Worm (Caenorhabditis elegans) whole organism, mixed stage, embryonic: Measurements from ENCODE around the gene ttr-41.

Experiments used
- M03D4.4 ChIP-seq: sonication (generic microtip); optimal IDR thresholded peaks from 2 replicates; lab custom pipeline; 2017; ENCODE audit warnings: mild to moderate bottlenecking, missing genetic modification characterization, missing compliant biosample characterization
- bed-3 ChIP-seq: fragments of 200-800 bp; sonication (Bioruptor generic); optimal IDR thresholded peaks from 3 replicates; lab custom pipeline; 2018; ENCODE audit warnings: mild to moderate bottlenecking, missing genetic modification characterization, moderate library complexity, missing compliant biosample characterization
- blmp-1 ChIP-seq: fragments of 150-350 bp; optimal IDR thresholded peaks from 2 replicates; lab custom pipeline; 2014; ENCODE audit warnings: missing biosample characterization, missing genetic modification characterization
- ceh-39 ChIP-seq: fragments of 150-350 bp; optimal IDR thresholded peaks from 2 replicates; lab custom pipeline; 2014; ENCODE audit warnings: missing biosample characterization, missing genetic modification characterization
- ceh-43 ChIP-seq: fragments of 200-800 bp; sonication (Bioruptor generic); optimal IDR thresholded peaks from 2 replicates; lab custom pipeline; 2018; ENCODE audit warnings: mild to moderate bottlenecking, missing genetic modification characterization, moderate library complexity, missing compliant biosample characterization
- ces-1 ChIP-seq: fragments of 150-350 bp; optimal IDR thresholded peaks from 2 replicates; lab custom pipeline; 2014; ENCODE audit warnings: missing biosample characterization, missing genetic modification reagents, missing genetic modification characterization
- cnd-1 ChIP-seq: fragments of 200-800 bp; sonication (Bioruptor generic); optimal IDR thresholded peaks from 2 replicates; lab custom pipeline; 2018; ENCODE audit warnings: mild to moderate bottlenecking, missing genetic modification characterization, missing compliant biosample characterization
- drap-1 ChIP-seq: fragments of 200-800 bp; sonication (Bioruptor generic); optimal IDR thresholded peaks from 3 replicates; lab custom pipeline; 2018; ENCODE audit warnings: mild to moderate bottlenecking, missing genetic modification characterization, missing compliant biosample characterization
- elt-1 ChIP-seq: sonication (generic microtip); optimal IDR thresholded peaks from 2 replicates; lab custom pipeline; 2017; ENCODE audit warnings: missing genetic modification characterization, mild to moderate bottlenecking, missing compliant biosample characterization, antibody characterized with exemption, moderate library complexity, borderline replicate concordance; ENCODE audit not compliant: insufficient read depth
- elt-3 ChIP-seq: fragments of 150-350 bp; optimal IDR thresholded peaks from 2 replicates; lab custom pipeline; 2014; ENCODE audit warnings: missing biosample characterization, missing genetic modification characterization
- flh-1 ChIP-seq: fragments of 200-800 bp; sonication (Bioruptor generic); optimal IDR thresholded peaks from 2 replicates; lab custom pipeline; 2018; ENCODE audit warnings: mild to moderate bottlenecking, missing genetic modification characterization, moderate library complexity, missing compliant biosample characterization
- ham-2 ChIP-seq: fragments of 200-800 bp; sonication (Bioruptor generic); optimal IDR thresholded peaks from 2 replicates; lab custom pipeline; 2018; ENCODE audit warnings: mild to moderate bottlenecking, missing genetic modification characterization, missing compliant biosample characterization
- hlh-1 ChIP-seq: fragments of 150-350 bp; optimal IDR thresholded peaks from 2 replicates; lab custom pipeline; 2014; ENCODE audit warnings: missing biosample characterization, missing genetic modification reagents, missing genetic modification characterization
- lin-13 ChIP-seq: fragments of 150-350 bp; optimal IDR thresholded peaks from 2 replicates; lab custom pipeline; 2014; ENCODE audit warnings: missing biosample characterization, missing genetic modification characterization
- lin-32 ChIP-seq: fragments of 200-800 bp; sonication (Bioruptor generic); optimal IDR thresholded peaks from 2 replicates; lab custom pipeline; 2018; ENCODE audit warnings: mild to moderate bottlenecking, missing genetic modification characterization, missing compliant biosample characterization
- lsy-2 ChIP-seq: fragments of 150-350 bp; optimal IDR thresholded peaks from 2 replicates; lab custom pipeline; 2014; ENCODE audit warnings: missing biosample characterization, missing genetic modification characterization
- mep-1 ChIP-seq: fragments of 150-350 bp; optimal IDR thresholded peaks from 2 replicates; lab custom pipeline; 2017; ENCODE audit warnings: missing biosample characterization, missing genetic modification reagents, missing genetic modification characterization, inconsistent platforms
- mls-2 ChIP-seq: sonication (generic microtip); optimal IDR thresholded peaks from 2 replicates; lab custom pipeline; 2016; ENCODE audit warnings: mild to moderate bottlenecking, missing genetic modification characterization, moderate library complexity, missing compliant biosample characterization
- nhr-12 ChIP-seq: fragments of 150-350 bp; optimal IDR thresholded peaks from 2 replicates; lab custom pipeline; 2014; ENCODE audit warnings: missing biosample characterization, missing genetic modification characterization
- nhr-2 ChIP-seq: fragments of 150-350 bp; optimal IDR thresholded peaks from 2 replicates; lab custom pipeline; 2014; ENCODE audit warnings: missing biosample characterization, missing genetic modification characterization
- nhr-237 ChIP-seq: fragments of 150-350 bp; optimal IDR thresholded peaks from 2 replicates; lab custom pipeline; 2014; ENCODE audit warnings: missing biosample characterization, missing genetic modification characterization
- nhr-28 ChIP-seq: fragments of 150-350 bp; optimal IDR thresholded peaks from 2 replicates; lab custom pipeline; 2014; ENCODE audit warnings: missing biosample characterization, missing genetic modification characterization
- nhr-76 ChIP-seq: sonication (generic microtip); optimal IDR thresholded peaks from 2 replicates; lab custom pipeline; 2017; ENCODE audit warnings: missing biosample characterization, missing genetic modification characterization
- pha-4 ChIP-seq: fragments of 150-350 bp; optimal IDR thresholded peaks from 2 replicates; lab custom pipeline; 2018; ENCODE audit warnings: missing biosample characterization, missing genetic modification reagents, missing genetic modification characterization
- sem-2 ChIP-seq: fragments of 200-800 bp; sonication (Bioruptor generic); optimal IDR thresholded peaks from 2 replicates; lab custom pipeline; 2018; ENCODE audit warnings: mild to moderate bottlenecking, missing genetic modification characterization, missing compliant biosample characterization
- sptf-1 ChIP-seq: sonication (generic microtip); optimal IDR thresholded peaks from 2 replicates; lab custom pipeline; 2017; ENCODE audit warnings: mild to moderate bottlenecking, missing genetic modification characterization, moderate library complexity, missing compliant biosample characterization
- tbx-8 ChIP-seq: fragments of 200-800 bp; sonication (Bioruptor generic); optimal IDR thresholded peaks from 2 replicates; lab custom pipeline; 2018; ENCODE audit warnings: mild to moderate bottlenecking, missing genetic modification characterization, moderate library complexity, missing compliant biosample characterization
- unc-120 ChIP-seq: sonication (generic microtip); optimal IDR thresholded peaks from 2 replicates; lab custom pipeline; 2017; ENCODE audit warnings: missing genetic modification characterization, missing compliant biosample characterization; ENCODE audit not compliant: poor library complexity, severe bottlenecking
- unc-39 ChIP-seq: fragments of 150-350 bp; optimal IDR thresholded peaks from 2 replicates; lab custom pipeline; 2014; ENCODE audit warnings: missing biosample characterization, missing genetic modification characterization
- zip-8 ChIP-seq: fragments of 150-350 bp; optimal IDR thresholded peaks from 2 replicates; lab custom pipeline; 2014; ENCODE audit warnings: missing biosample characterization, missing genetic modification characterization
- ztf-11 ChIP-seq: fragments of 150-350 bp; optimal IDR thresholded peaks from 2 replicates; lab custom pipeline; 2014; ENCODE audit warnings: missing biosample characterization, missing genetic modification characterization

ttr-41 gene

DNA sequence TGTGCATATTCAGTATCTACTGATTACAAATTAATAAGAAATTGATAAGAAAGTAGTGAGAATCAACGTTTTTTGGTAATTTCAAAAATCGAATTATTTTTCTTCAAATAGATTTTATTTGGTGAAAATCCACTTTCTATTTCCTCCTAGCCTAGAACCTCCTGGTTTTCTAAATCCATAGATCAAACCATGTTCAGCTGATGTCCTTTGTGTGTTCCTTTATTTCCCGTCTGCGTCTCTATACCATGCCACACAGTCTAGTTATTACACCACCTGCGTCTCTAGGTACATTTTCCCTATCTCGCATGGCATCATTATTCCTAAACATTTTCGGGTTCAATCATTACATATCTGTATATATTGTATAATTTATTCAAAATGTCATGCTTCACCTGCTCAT, 34.5 kb downstream of the ttr-41 start, which contains the start of gene F10G7.5:
F10G7.5 (plus strand) TSS at position 286 of the 400 bp plus-strand sequence.
- TF ChIP-seq unc-39 (tag; lab: Kevin White, UChicago), result no peak
- TF ChIP-seq pha-4 (tag; lab: Kevin White, UChicago), result peak; percentile 47
- TF ChIP-seq lsy-2, result no peak

- TF ChIP-seq M03D4.4 (tag; lab: Kevin White, UChicago) (no peak), blmp-1 (tag; lab: Kevin White, UChicago) (no peak), mep-1 (no peak), ztf-11 (no peak)
- TF ChIP-seq, all 35 proteins: peak for 0
Observed at ce11 chrII:4689477-4689876, 38.2 kb downstream of the ttr-41 start, which contains the start of gene F10G7.12. F10G7.12 (plus strand) TSS chrII:4689777.

DNA sequence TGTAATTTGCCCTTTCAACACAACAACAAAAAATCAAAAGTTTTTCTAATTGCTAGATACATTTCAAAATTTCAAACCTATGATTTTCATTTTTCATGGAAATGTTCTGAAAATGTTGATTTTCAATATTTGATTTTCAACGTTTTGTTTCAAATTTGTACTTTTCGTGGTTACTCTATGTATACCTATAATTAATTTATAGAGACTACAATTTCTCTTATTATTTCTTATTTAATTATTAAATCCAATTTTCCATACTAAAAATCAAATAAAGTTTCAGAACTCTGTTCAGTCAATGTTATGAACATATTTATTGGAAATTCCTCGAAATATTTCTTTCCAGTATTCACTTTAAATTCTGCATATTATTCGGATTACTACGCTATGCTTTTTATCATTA, 40.7 kb downstream of the ttr-41 start, which contains the start of gene sre-39:
sre-39 (plus strand) TSS at position 301 of the 400 bp plus-strand sequence.
- TF ChIP-seq drap-1 (GFP tag; lab: Kevin White, UChicago) (no peak), lin-13 (tag; lab: Kevin White, UChicago) (no peak), hlh-1 (tag; lab: Kevin White, UChicago) (no peak), zip-8 (tag; lab: Kevin White, UChicago) (no peak), ceh-43 (no peak), sem-2 (GFP tag; lab: Kevin White, UChicago) (no peak), ztf-11 (no peak), lin-32 (no peak), ces-1 (GFP tag; lab: Kevin White, UChicago) (no peak), nhr-237 (tag; lab: Kevin White, UChicago) (no peak), bed-3 (GFP tag; lab: Kevin White, UChicago) (no peak)

ce11 chrII:4684852-4685251, 42.8 kb downstream of the ttr-41 start:
- TF ChIP-seq sptf-1 (tag; lab: Kevin White, UChicago) (no peak), elt-1 (tag; lab: Kevin White, UChicago) (no peak), unc-120 (tag; lab: Kevin White, UChicago) (no peak), nhr-2 (tag; lab: Kevin White, UChicago) (no peak), elt-3 (no peak)

DNA sequence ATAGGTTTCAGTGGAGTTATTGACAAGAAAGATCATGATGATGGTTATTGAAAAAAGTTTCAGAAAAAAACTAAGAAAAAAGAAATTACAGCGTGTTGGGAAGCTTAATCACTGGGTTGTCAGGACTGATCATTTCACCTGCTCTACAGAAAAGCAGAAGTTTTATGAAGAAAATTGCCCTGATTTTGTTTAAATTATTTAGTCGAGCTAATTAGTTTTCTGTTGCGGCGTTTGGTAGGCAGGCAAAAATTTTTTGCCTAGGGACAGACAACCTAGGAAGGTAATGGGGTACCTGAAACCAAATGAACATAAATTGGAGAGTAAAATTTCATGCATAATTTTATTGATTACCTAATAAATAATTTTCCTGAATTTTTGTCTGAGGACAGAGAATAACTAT, 44.0 kb downstream of the ttr-41 start, which contains the start of gene sre-40:
sre-40 (minus strand) TSS at position 101 of the 400 bp plus-strand sequence.
- TF ChIP-seq cnd-1 (tag; lab: Kevin White, UChicago) (no peak), hlh-1 (tag; lab: Kevin White, UChicago) (no peak), flh-1 (GFP tag; lab: Kevin White, UChicago) (no peak), tbx-8 (GFP tag; lab: Kevin White, UChicago) (no peak), ceh-39 (tag; lab: Kevin White, UChicago) (no peak), sptf-1 (tag; lab: Kevin White, UChicago) (no peak), ham-2 (no peak), lin-32 (no peak), elt-3 (no peak), nhr-76 (no peak), unc-39 (tag; lab: Kevin White, UChicago) (no peak), ces-1 (GFP tag; lab: Kevin White, UChicago) (no peak), lsy-2 (no peak), nhr-28 (tag; lab: Kevin White, UChicago) (no peak), elt-1 (tag; lab: Kevin White, UChicago) (no peak), ceh-43 (no peak), nhr-237 (tag; lab: Kevin White, UChicago) (no peak), bed-3 (GFP tag; lab: Kevin White, UChicago) (no peak)

ce11 chrII:4681391-4681790, 46.3 kb downstream of the ttr-41 start, which contains the start of gene T05A7.7:
T05A7.7 (minus strand) TSS chrII:4681491.
- TF ChIP-seq nhr-12 (no peak), nhr-2 (tag; lab: Kevin White, UChicago) (no peak), nhr-28 (tag; lab: Kevin White, UChicago) (no peak), mls-2 (tag; lab: Kevin White, UChicago) (no peak), zip-8 (tag; lab: Kevin White, UChicago) (no peak), flh-1 (GFP tag; lab: Kevin White, UChicago) (no peak), nhr-76 (no peak)
